Fruit fly (Drosophila melanogaster) whole organism, prepupa: ENCODE results near the gene Task7.

Experiments
- CG10669 ChIP-seq: fragments of 200-800 bp; sonication (Bioruptor generic); optimal IDR thresholded peaks from 3 replicates; lab custom pipeline; 2018; ENCODE audit warnings: missing biosample characterization, mild to moderate bottlenecking, missing genetic modification characterization, moderate library complexity
- CG11294 ChIP-seq: fragments of 200-800 bp; sonication (Bioruptor generic); IDR thresholded peaks from 2 replicates; pipeline ENCODE4 v1.3.6; 2022; ENCODE audit warnings: missing biosample characterization, missing genetic modification characterization
- CG11762 ChIP-seq: fragments of 200-800 bp; sonication (Bioruptor generic); optimal IDR thresholded peaks from 3 replicates; lab custom pipeline; 2016; ENCODE audit warnings: missing biosample characterization, missing genetic modification characterization; ENCODE audit not compliant: insufficient read depth
- CG11902 ChIP-seq: fragments of 200-800 bp; sonication (Bioruptor generic); optimal IDR thresholded peaks from 3 replicates; lab custom pipeline; 2016; ENCODE audit warnings: missing biosample characterization, missing genetic modification characterization
- CG1621 ChIP-seq: fragments of 200-800 bp; sonication (Bioruptor generic); optimal IDR thresholded peaks from 3 replicates; lab custom pipeline; 2018; ENCODE audit warnings: missing biosample characterization, mild to moderate bottlenecking, missing genetic modification characterization
- CG16779 ChIP-seq: fragments of 200-800 bp; sonication (Bioruptor generic); optimal IDR thresholded peaks from 3 replicates; lab custom pipeline; 2017; ENCODE audit warnings: missing biosample characterization, mild to moderate bottlenecking, missing genetic modification characterization
- CG31627 ChIP-seq: fragments of 200-800 bp; sonication (Bioruptor generic); optimal IDR thresholded peaks from 3 replicates; lab custom pipeline; 2016; ENCODE audit warnings: missing biosample characterization, missing genetic modification characterization
- CG34406 ChIP-seq: fragments of 200-800 bp; sonication (Bioruptor generic); optimal IDR thresholded peaks from 3 replicates; lab custom pipeline; 2016; ENCODE audit warnings: missing biosample characterization, missing genetic modification characterization
- CG3919 ChIP-seq: fragments of 200-800 bp; sonication (Bioruptor generic); optimal IDR thresholded peaks from 3 replicates; lab custom pipeline; 2016; ENCODE audit warnings: missing biosample characterization, missing genetic modification characterization
- CG4318 ChIP-seq: fragments of 200-800 bp; sonication (Bioruptor generic); optimal IDR thresholded peaks from 3 replicates; lab custom pipeline; 2017; ENCODE audit warnings: missing biosample characterization, mild to moderate bottlenecking, missing genetic modification characterization
- CG6163 ChIP-seq: fragments of 200-800 bp; sonication (Bioruptor generic); IDR thresholded peaks from 3 replicates; pipeline ENCODE4 v1.3.6; 2022; ENCODE audit warnings: missing biosample characterization, missing genetic modification characterization
- CG6276 ChIP-seq: fragments of 200-800 bp; sonication (Bioruptor generic); optimal IDR thresholded peaks from 2 replicates; lab custom pipeline; 2017; ENCODE audit warnings: missing biosample characterization, mild to moderate bottlenecking, missing genetic modification characterization
- CG6792 ChIP-seq: fragments of 200-800 bp; sonication (Bioruptor generic); optimal IDR thresholded peaks from 3 replicates; lab custom pipeline; 2016; ENCODE audit warnings: missing biosample characterization, missing genetic modification characterization
- CG6808 ChIP-seq: fragments of 200-800 bp; sonication (Bioruptor generic); optimal IDR thresholded peaks from 3 replicates; lab custom pipeline; 2017; ENCODE audit warnings: missing biosample characterization, missing genetic modification characterization, mild to moderate bottlenecking, moderate library complexity, missing genetic modification reagents
- CG6854 ChIP-seq: fragments of 200-800 bp; sonication (Bioruptor generic); optimal IDR thresholded peaks from 2 replicates; lab custom pipeline; 2017; ENCODE audit warnings: missing biosample characterization, mild to moderate bottlenecking, missing genetic modification characterization
- CG8119 ChIP-seq: fragments of 200-800 bp; sonication (Bioruptor generic); IDR thresholded peaks from 3 replicates; pipeline ENCODE4 v1.3.6; 2022; ENCODE audit warnings: missing biosample characterization, missing genetic modification characterization
- CG8632 ChIP-seq: fragments of 200-800 bp; sonication (Bioruptor generic); optimal IDR thresholded peaks from 3 replicates; lab custom pipeline; 2016; ENCODE audit warnings: missing biosample characterization, missing genetic modification characterization
- CG9139 ChIP-seq: fragments of 200-800 bp; sonication (Bioruptor generic); optimal IDR thresholded peaks from 3 replicates; lab custom pipeline; 2017; ENCODE audit warnings: missing biosample characterization, mild to moderate bottlenecking, missing genetic modification characterization
- Eip75B ChIP-seq: fragments of 200-800 bp; sonication (Bioruptor generic); optimal IDR thresholded peaks from 3 replicates; lab custom pipeline; 2016; ENCODE audit warnings: missing biosample characterization, missing genetic modification characterization
- Eip78C ChIP-seq: fragments of 200-800 bp; sonication (Bioruptor generic); peaks from one replicate; lab custom pipeline; 2016; ENCODE audit warnings: missing biosample characterization, missing genetic modification characterization
- Eip93F ChIP-seq: fragments of 200-800 bp; sonication (Bioruptor generic); optimal IDR thresholded peaks from 2 replicates; lab custom pipeline; 2016; ENCODE audit warnings: missing biosample characterization, mild to moderate bottlenecking, missing genetic modification characterization
- Ets21C ChIP-seq: fragments of 200-800 bp; sonication (Bioruptor generic); optimal IDR thresholded peaks from 3 replicates; lab custom pipeline; 2016; ENCODE audit warnings: missing biosample characterization, missing genetic modification characterization
- Gug ChIP-seq: fragments of 200-800 bp; sonication (Bioruptor generic); IDR thresholded peaks from 2 replicates; pipeline ENCODE4 v1.3.6; 2022; ENCODE audit warnings: missing biosample characterization, missing genetic modification characterization
- Hr38 ChIP-seq: sonication (Bioruptor generic); optimal IDR thresholded peaks from 2 replicates; lab custom pipeline; 2016; ENCODE audit warnings: missing biosample characterization, missing genetic modification characterization
- Hr39 ChIP-seq: fragments of 200-800 bp; sonication (Bioruptor generic); optimal IDR thresholded peaks from 2 replicates; lab custom pipeline; 2016; ENCODE audit warnings: missing biosample characterization, missing genetic modification characterization
- Hr4 ChIP-seq: fragments of 200-800 bp; sonication (Bioruptor generic); optimal IDR thresholded peaks from 3 replicates; lab custom pipeline; 2016; ENCODE audit warnings: missing biosample characterization, missing genetic modification characterization
- Lpt ChIP-seq: fragments of 200-800 bp; sonication (Bioruptor generic); optimal IDR thresholded peaks from 3 replicates; lab custom pipeline; 2016; ENCODE audit warnings: missing biosample characterization, missing genetic modification characterization
- OdsH ChIP-seq: fragments of 200-800 bp; sonication (Bioruptor generic); optimal IDR thresholded peaks from 3 replicates; lab custom pipeline; 2016; ENCODE audit warnings: missing biosample characterization, missing genetic modification characterization
- Smox ChIP-seq: fragments of 200-800 bp; sonication (Bioruptor generic); optimal IDR thresholded peaks from 3 replicates; lab custom pipeline; 2016; ENCODE audit warnings: missing biosample characterization, missing genetic modification characterization
- Sox102F ChIP-seq: fragments of 200-800 bp; sonication (Bioruptor generic); optimal IDR thresholded peaks from 2 replicates; lab custom pipeline; 2016; ENCODE audit warnings: missing biosample characterization, mild to moderate bottlenecking, missing genetic modification characterization
- Sox14 ChIP-seq: fragments of 200-800 bp; sonication (Bioruptor generic); optimal IDR thresholded peaks from 3 replicates; lab custom pipeline; 2016; ENCODE audit warnings: missing biosample characterization, missing genetic modification characterization
- Sox15 ChIP-seq: fragments of 200-800 bp; sonication (Bioruptor generic); optimal IDR thresholded peaks from 3 replicates; lab custom pipeline; 2016; ENCODE audit warnings: missing biosample characterization, missing genetic modification characterization
- achi ChIP-seq: fragments of 200-800 bp; sonication (Bioruptor generic); optimal IDR thresholded peaks from 3 replicates; lab custom pipeline; 2016; ENCODE audit warnings: missing biosample characterization, missing genetic modification characterization
- acj6 ChIP-seq: fragments of 200-800 bp; sonication (Bioruptor generic); optimal IDR thresholded peaks from 3 replicates; lab custom pipeline; 2016; ENCODE audit warnings: missing biosample characterization, missing genetic modification characterization
- cyc ChIP-seq: fragments of 200-800 bp; sonication (Bioruptor generic); optimal IDR thresholded peaks from 3 replicates; lab custom pipeline; 2016; ENCODE audit warnings: missing biosample characterization, missing genetic modification characterization
- dac ChIP-seq: fragments of 200-800 bp; sonication (Bioruptor generic); optimal IDR thresholded peaks from 2 replicates; lab custom pipeline; 2017; ENCODE audit warnings: missing biosample characterization, mild to moderate bottlenecking, missing genetic modification characterization
- dsx ChIP-seq: fragments of 200-800 bp; optimal IDR thresholded peaks from 3 replicates; lab custom pipeline; 2019; ENCODE audit warnings: missing biosample characterization, mild to moderate bottlenecking, missing genetic modification characterization, moderate library complexity; ENCODE audit not compliant: poor library complexity, severe bottlenecking
- eg ChIP-seq: fragments of 200-800 bp; sonication (Bioruptor generic); IDR thresholded peaks from 3 replicates; pipeline ENCODE4 v1.3.6; 2022; ENCODE audit warnings: missing biosample characterization, missing genetic modification characterization
- esn ChIP-seq: fragments of 200-800 bp; sonication (Bioruptor generic); optimal IDR thresholded peaks from 2 replicates; lab custom pipeline; 2016; ENCODE audit warnings: missing biosample characterization, mild to moderate bottlenecking, missing genetic modification characterization, moderate library complexity
- fd59A ChIP-seq: fragments of 200-800 bp; sonication (Bioruptor generic); optimal IDR thresholded peaks from 2 replicates; lab custom pipeline; 2017; ENCODE audit warnings: missing biosample characterization, mild to moderate bottlenecking, missing genetic modification characterization, missing genetic modification reagents
- fd85E ChIP-seq: fragments of 200-800 bp; sonication (Bioruptor generic); optimal IDR thresholded peaks from 3 replicates; lab custom pipeline; 2016; ENCODE audit warnings: missing biosample characterization, missing genetic modification characterization
- fkh ChIP-seq: fragments of 200-800 bp; sonication (Bioruptor generic); optimal IDR thresholded peaks from 3 replicates; lab custom pipeline; 2017; ENCODE audit warnings: missing biosample characterization, mild to moderate bottlenecking, missing genetic modification characterization, moderate library complexity
- net ChIP-seq: fragments of 200-800 bp; sonication (Bioruptor generic); optimal IDR thresholded peaks from 3 replicates; lab custom pipeline; 2016; ENCODE audit warnings: missing biosample characterization, missing genetic modification characterization
- pdm3 ChIP-seq: fragments of 200-800 bp; sonication (Bioruptor generic); optimal IDR thresholded peaks from 3 replicates; lab custom pipeline; 2016; ENCODE audit warnings: missing biosample characterization, missing genetic modification characterization
- salr ChIP-seq, 2 experiments: fragments of 200-800 bp; sonication (Bioruptor generic); optimal IDR thresholded peaks; 3 replicates each; lab custom pipeline; 2016 to 2018; ENCODE audit warnings: missing biosample characterization in 2 of 2, missing genetic modification characterization in 2 of 2, mild to moderate bottlenecking in 1 of 2
- spab ChIP-seq: fragments of 200-800 bp; sonication (Bioruptor generic); optimal IDR thresholded peaks from 2 replicates; lab custom pipeline; 2017; ENCODE audit warnings: missing biosample characterization, mild to moderate bottlenecking, missing genetic modification characterization, missing genetic modification reagents
- ss ChIP-seq, 2 experiments: fragments of 200-800 bp; sonication (Bioruptor generic); optimal IDR thresholded peaks; 2 replicates in 1 of 2; 3 replicates in 1 of 2; lab custom pipeline; 2017 to 2018; ENCODE audit warnings: mild to moderate bottlenecking in 2 of 2, missing biosample characterization in 2 of 2, missing genetic modification characterization in 2 of 2, moderate library complexity in 1 of 2
- svp ChIP-seq: fragments of 200-800 bp; sonication (Bioruptor generic); peaks from one replicate; lab custom pipeline; 2016; ENCODE audit warnings: missing biosample characterization, missing genetic modification characterization
- topi ChIP-seq: fragments of 200-800 bp; sonication (Bioruptor generic); optimal IDR thresholded peaks from 3 replicates; lab custom pipeline; 2016; ENCODE audit warnings: missing biosample characterization, missing genetic modification characterization
- vri ChIP-seq: fragments of 200-800 bp; sonication (Bioruptor generic); optimal IDR thresholded peaks from 3 replicates; lab custom pipeline; 2016; ENCODE audit warnings: missing biosample characterization, mild to moderate bottlenecking, missing genetic modification characterization

Task7 gene

DNA sequence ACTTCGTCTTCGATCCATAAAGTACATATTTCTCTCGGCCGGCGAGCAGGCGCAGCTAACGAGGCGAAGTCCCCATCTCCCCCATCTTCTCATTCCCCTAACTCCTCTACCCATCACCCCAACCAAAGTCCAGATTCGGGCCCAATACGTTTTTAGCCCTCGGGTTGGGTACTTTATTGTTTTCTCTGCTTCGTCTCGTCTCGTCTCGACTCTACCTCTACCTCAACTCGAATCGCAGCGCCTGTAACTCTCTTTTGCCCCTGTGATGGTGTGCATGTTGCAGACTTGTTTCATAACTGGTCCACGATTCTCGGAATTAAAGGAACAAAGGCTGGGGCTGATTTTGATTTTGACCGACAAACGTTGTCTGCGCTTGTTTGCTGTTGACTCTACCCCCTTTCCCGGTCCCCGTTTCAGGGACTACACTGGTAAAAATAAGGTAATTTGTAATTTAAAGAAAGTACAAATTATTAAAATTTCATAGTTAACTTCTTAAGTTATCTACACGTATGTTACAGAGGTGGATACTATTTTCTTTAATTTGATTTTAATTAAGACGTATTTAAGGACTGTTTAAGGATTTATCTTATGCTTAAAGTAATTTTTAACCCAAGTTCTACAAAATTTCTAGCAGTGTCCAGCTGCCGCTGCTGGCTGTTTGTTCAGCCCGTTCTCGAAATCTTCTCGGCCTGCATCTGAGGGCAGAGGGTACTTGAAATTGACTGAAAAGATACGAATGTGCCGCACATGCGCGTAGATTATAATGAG, 33.3 kb downstream of the Task7 start:
- TF ChIP-seq Ets21C (peak; percentile 74), dac (GFP tag; lab: Kevin White, UChicago) (no peak), CG4318 (GFP tag; lab: Kevin White, UChicago) (peak; percentile 17), esn (peak; percentile 95), fkh (GFP tag; lab: Kevin White, UChicago) (peak; percentile 66), Eip78C (GFP tag; lab: Kevin White, UChicago) (peak; percentile 98), Hr39 (GFP tag; lab: Kevin White, UChicago) (peak; percentile 76), Smox (GFP tag; lab: Kevin White, UChicago) (peak; percentile 88), Hr38 (GFP tag; lab: Kevin White, UChicago) (no peak), dsx (GFP tag; lab: Kevin White, UChicago) (peak; percentile 91), fd59A (GFP tag; lab: Kevin White, UChicago) (peak; percentile 86), svp (GFP tag; lab: Kevin White, UChicago) (peak; percentile 93), CG1621 (peak; percentile 75), achi (peak; percentile 86), net (GFP tag; lab: Kevin White, UChicago) (peak; percentile 75), CG6163 (GFP tag; lab: Robert Waterston, UW) (peak; percentile 70; the same call in 2 of the 3 replicates), CG3919 (peak; percentile 90), CG6808 (GFP tag; lab: Kevin White, UChicago) (peak; percentile 90), spab (peak; percentile 90), cyc (peak; percentile 87), CG8632 (GFP tag; lab: Kevin White, UChicago) (peak; percentile 85), CG8119 (GFP tag; lab: Robert Waterston, UW) (peak; percentile 54; the same call in 2 of the 3 replicates), Sox15 (GFP tag; lab: Kevin White, UChicago) (peak; percentile 71), salr (GFP tag; optimal IDR thresholded peaks at IDR 0.05; lab: Kevin White, UChicago) (peak; percentile 42 to 78), eg (GFP tag; lab: Robert Waterston, UW) (peak; percentile 52), CG11762 (GFP tag; lab: Kevin White, UChicago) (peak; percentile 70), topi (GFP tag; lab: Kevin White, UChicago) (peak; percentile 94), CG10669 (GFP tag; lab: Kevin White, UChicago) (peak; percentile 86), CG9139 (peak; percentile 81), Sox14 (GFP tag; lab: Kevin White, UChicago) (peak; percentile 77), vri (GFP tag; lab: Kevin White, UChicago) (peak; percentile 90), CG6792 (GFP tag; lab: Kevin White, UChicago) (peak; percentile 91), CG11294 (GFP tag; lab: Robert Waterston, UW) (0 out of 2 replicates have a peak, but pooled peaks have one; percentile 26), CG11902 (GFP tag; lab: Kevin White, UChicago) (peak; percentile 66), OdsH (GFP tag; lab: Kevin White, UChicago) (peak; percentile 71), CG34406 (peak; percentile 89), pdm3 (peak; percentile 81), Gug (GFP tag; lab: Robert Waterston, UW) (peak; percentile 12; the same call in 1 of the 2 replicates), Hr4 (GFP tag; lab: Kevin White, UChicago) (peak; percentile 1), fd85E (GFP tag; lab: Kevin White, UChicago) (no peak), acj6 (GFP tag; lab: Kevin White, UChicago) (peak; percentile 84), CG16779 (peak; percentile 82), Lpt (GFP tag; lab: Kevin White, UChicago) (peak; percentile 58), CG6854 (GFP tag; lab: Kevin White, UChicago) (peak; percentile 81), CG6276 (GFP tag; lab: Kevin White, UChicago) (peak; percentile 23), CG31627 (GFP tag; lab: Kevin White, UChicago) (peak; percentile 76), Eip93F (GFP tag; lab: Kevin White, UChicago) (peak; percentile 78), Sox102F (GFP tag; lab: Kevin White, UChicago) (peak; percentile 91), Eip75B (peak; percentile 89), ss (GFP tag; optimal IDR thresholded peaks at IDR 0.05; lab: Kevin White, UChicago) (peak; percentile 88 to 90)
